Fruit fly (Drosophila melanogaster): Measurements from ENCODE around the gene pico.
A peak's percentile ranks its signal among the peaks of the same experiment; 100 is the strongest.

pico gene

DNA sequence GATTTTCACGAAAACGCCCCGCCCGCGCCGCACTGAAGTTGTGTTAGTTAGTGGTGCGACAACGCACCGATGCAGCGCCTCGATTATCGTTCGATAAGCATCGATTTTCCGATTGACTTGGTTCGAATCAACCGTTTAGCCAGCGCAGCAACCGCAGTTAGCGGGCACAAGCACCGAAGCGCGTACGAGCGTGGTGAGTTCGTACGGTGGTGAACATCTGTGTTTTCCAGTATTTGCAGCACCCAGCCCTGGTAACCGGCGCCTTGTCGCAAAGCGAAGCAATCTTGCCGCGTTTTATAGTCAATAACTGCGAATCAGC, at the start of gene pico, which contains the start of gene Nup205:
pico (minus strand) TSS at position 71 of the 319 bp plus-strand sequence.
Nup205 (plus strand) TSS at position 226 of the 319 bp plus-strand sequence.
- TF ChIP-seq CTCF (optimal IDR thresholded peaks at IDR 0.05) (peak; percentile 74 to 76), CG8478 (optimal IDR thresholded peaks at IDR 0.05) (no peak)

DNA sequence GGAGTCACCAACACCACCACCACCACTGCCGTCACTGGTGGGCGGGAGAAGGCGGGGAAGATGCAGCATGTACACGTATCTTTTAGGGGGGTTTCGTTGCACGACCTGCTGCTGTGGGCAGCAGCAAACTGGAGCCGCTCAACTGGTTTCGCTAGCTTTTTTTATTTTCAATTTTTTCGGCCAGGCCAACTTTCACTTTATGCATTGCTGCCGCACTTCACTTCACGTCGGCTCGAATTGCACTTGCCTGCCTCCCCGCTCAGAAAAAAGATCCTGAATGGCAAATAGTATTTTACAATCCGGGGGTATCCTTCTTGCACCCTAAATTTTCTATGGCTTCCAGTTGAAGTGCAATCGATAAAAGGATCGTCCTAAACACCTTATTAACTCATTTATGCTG, 48.1 kb upstream of the pico start:
- TF ChIP-seq CG8478 (optimal IDR thresholded peaks at IDR 0.05) (no peak), CTCF (optimal IDR thresholded peaks at IDR 0.05) (no peak)

DNA sequence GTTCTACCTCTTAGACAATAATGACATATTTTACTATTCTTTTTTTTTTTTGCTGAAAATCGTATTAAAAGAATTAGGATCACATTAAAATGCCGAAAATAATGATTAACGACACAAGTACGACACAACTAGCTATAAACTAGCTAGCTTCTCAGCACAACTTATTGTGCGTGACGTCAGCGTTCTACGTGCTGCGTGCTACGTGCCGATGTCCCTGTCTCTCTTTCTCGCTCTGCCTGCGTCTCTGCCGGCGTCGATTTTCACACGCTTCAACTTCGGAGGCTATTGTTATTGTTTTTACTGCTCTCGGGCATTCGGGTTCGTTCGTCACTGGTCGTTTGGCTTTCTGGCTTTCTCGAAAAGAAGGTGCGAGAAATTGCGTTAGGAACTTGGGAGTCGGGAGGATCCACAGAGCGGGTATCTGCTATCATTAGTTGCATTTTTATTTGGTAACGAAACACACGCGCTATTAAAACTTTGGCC, 46.2 kb upstream of the pico start:
- TF ChIP-seq CTCF (optimal IDR thresholded peaks at IDR 0.05) (no peak), CG8478 (optimal IDR thresholded peaks at IDR 0.05) (no peak)

DNA sequence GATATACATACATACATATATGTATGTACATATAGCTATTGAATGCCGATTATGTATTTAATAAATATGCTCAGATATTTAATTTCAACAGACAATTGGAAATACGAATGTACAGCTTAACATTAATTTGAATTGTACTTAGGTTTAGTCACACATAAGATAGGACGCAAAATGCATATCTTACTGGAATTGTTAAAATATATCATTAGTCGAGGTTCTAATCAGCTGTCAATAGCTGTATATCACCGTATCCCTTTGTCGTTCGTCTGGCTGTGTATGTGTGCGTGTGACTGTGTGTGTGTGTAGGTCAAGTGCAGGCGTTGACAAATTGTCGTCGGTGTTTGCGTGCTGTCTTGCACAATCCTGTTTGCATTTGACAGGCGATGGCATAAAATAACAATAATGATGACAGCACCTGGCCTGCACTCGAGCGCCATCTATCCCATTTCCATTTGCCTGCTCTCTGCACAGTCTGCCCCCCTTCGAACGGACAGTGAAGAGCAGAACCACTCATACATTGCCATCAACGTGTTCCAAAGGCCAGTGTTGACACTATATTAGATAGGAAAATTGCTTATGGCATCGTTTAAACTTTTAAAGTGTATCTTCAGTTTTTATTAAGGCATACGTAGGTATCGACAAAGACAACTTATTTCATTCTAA, 45.6 kb upstream of the pico start:
- TF ChIP-seq CG8478 (optimal IDR thresholded peaks at IDR 0.05) = no peak
- peak; percentile 86 to 91 for TF ChIP-seq CTCF (optimal IDR thresholded peaks at IDR 0.05)

DNA sequence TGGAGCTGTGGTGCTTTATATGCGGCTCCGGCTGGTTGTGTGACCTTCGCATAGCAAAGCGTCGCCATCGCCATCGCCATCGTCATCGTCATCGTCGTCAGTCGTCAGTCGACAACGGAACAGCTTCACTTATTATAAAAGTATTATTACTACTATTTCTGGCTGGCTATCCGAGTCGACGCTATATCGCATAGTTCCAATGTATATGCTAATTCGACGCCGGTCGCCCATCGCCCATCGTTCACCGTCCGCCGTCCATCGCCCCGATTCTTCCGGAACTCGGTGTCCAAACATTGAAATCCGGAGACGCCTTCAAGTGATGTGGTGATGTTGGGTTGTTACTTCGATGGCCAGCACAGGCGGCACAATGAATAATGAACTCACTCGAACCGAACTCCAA, 40.2 kb upstream of the pico start:
- TF ChIP-seq CTCF (optimal IDR thresholded peaks at IDR 0.05) (no peak), CG8478 (optimal IDR thresholded peaks at IDR 0.05) (no peak)

DNA sequence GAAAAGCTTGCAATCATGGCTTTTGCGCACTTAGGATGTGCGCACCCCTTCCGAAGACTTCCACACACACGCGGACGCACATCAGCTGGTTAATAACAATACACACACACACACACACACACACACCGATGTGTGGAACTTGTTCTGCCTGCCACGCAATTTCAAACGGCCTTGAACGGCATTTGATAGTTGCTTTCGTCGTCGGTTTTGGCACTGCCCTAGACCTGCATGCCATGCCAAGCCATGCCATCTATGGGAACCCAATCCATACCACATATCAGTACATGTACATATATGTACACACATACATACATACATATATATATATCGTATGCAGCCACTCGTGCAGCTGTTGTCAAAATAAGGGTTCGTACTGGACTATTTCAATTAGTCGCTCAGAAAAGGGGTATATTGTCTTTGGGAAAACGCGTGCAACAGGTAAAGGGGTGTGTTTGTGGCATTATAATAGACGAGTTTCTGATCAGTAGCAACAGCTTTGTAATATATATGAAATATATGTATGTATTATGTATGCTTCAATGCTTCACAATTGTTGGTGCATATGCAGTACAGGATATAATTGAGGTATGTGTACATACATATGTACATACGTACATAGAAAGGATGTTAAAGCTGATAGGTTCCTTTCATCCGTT, 38.3 kb upstream of the pico start, which contains the start of gene amn:
amn (minus strand) TSS at position 51 of the 656 bp plus-strand sequence.
- TF ChIP-seq CTCF (optimal IDR thresholded peaks at IDR 0.05) (no peak), CG8478 (optimal IDR thresholded peaks at IDR 0.05) (no peak)

DNA sequence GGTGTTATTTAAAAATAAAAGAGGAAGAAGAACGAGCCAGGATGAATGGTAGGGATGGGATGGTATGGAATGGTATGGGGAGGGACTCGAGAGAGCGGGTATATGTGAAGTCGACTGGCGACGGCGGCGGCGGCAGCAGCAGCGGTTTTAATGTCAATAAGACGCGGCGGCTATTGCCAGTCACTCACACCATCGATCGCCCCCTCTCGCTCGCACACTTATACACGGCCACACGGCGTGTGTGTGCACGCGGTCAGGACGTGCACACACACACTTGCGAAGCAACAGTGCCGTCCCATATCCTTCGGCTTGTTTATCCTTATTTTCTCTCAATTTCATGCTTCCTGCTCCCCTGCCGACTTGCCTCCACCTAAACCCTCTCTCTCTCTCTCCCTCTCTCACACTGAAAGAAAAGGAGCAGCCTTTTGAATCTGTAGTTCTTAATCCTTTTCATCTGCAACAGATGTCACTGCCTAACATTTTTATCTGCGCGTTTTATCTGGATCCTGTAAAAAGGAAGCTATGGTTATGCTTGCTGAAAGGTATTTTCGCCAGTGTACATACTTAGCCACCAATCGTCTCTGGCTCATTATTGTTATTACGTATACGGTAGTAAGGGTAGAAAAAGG, 37.4 kb upstream of the pico start:
- TF ChIP-seq CG8478 (optimal IDR thresholded peaks at IDR 0.05) = no peak
- no peak for TF ChIP-seq CTCF (optimal IDR thresholded peaks at IDR 0.05)

DNA sequence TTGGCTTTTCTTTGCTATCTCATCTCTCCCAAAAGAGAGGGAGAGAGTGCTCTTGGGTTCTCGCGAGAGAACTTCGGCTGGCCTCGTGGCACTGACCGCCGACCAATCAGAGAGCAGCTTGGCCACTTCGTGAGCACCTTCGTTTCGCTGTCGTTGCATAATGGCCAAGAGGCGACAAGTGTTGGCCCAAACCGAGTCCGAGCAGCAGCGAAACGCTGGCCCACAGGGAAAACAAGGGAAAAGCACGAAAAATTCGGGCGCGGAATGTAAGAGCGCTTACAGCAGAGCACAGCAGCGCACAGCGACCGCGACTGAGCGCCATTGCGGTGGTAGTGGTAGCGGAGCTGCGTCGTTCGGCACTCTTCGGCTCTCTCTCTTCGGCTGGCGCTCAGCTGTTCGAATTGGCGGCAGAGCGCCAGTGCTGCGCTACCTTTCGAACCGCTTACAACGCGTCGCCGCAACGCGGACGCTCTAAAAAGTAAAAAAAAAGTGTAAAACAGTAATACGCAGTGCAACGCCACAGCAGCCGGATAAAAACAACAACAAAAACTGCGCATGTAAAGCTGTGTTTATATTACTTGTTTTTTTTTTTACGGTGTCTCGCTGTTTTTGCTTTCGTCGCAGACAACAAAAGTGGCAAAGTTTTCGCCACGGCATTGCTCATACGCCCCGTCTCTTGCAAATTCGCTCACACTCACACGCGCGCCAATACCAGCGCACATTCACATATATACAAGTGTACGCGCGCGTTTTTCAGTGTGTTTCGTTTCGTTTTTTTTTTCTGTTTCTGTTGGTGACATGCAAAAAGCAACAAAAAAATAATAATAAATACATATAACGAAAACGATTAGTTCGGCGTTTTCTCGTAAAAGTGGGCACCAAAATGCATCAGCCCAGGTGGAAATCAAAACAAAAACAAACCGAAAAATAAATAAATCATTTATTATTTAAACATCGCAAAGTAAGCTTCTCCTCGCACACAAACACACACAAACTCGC, 35.4 kb upstream of the pico start:
- peak in 1 of 2 experiments; percentile 7 for TF ChIP-seq CTCF (optimal IDR thresholded peaks at IDR 0.05)
- TF ChIP-seq CG8478 (optimal IDR thresholded peaks at IDR 0.05) = no peak

DNA sequence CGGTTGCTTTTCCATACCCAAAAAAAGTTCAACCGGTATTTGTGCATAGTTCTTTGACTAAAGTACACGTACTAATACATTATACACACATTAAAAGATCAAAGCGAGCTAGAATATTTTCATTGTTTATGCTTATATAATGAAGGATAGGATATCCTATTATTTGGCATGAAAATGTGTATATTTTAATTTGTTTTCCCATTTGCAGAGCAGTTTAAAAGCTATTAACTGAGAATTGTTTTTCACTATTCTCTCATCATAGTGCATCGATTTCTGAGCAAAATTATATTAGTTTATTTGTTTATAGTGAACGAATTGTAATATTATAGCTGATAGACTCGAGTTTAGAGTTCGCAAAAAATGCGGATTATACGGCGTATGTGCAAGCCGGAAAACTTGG, 34.7 kb upstream of the pico start:
- TF ChIP-seq CTCF (optimal IDR thresholded peaks at IDR 0.05) = no peak

DNA sequence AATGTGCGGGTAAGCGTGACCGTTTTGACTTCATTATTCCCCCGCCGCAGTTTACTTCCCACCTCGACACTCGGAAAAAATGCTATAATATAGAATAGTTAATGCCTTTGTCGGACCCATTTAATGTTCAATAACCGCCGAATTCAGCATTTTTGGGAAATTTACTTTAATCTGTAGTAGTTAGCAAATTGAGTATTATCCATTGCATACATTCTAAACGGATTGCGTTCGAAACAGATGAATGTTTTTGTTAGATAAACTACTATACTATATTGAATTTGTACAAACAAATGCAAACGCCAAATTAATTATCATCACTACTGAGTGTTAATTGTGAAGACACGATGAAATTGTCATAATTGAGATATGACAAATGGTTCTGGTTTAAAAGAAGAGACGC, 32.3 kb upstream of the pico start:
- TF ChIP-seq CTCF (optimal IDR thresholded peaks at IDR 0.05) (no peak), CG8478 (optimal IDR thresholded peaks at IDR 0.05) (no peak)

DNA sequence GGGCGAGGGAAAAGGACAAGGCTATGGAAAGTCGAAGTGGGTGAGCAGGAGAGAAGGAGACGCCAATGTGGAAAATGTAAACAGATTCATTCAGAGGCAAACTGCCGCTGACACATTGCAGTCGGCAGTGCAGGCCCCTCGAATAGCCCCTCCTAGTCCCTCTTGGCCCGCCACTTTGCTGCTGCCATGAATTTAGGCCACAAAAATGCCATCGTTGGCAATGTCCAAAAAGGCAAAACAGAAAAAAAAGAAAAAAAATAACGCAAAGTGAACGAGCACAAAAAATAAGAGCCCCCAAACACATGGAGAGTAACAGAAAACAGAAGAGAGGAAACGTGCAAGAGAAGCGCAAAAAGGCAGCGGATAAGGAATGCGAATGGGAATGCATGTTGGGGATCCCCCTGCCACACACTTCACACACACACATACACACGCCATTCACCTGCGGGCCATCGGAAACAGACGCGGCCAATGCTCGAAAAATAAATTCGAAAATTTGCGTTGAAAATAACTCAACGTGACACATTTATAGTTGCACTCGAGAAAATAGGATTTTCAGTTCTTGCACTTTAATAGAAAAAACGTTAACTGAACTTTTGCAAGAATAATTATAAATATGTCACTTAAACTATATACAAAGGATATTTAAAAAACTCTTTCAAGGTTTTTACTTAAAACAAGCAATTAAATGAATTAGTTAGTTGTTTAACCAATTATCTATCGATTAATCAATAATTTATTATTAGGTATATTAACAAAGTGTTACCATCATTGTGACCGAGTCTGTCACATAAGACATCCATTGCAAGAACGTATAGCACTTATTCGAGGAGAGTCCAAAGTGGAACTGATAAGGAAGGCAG, 26.7 kb upstream of the pico start:
- no peak for TF ChIP-seq CTCF (optimal IDR thresholded peaks at IDR 0.05)
- no peak for TF ChIP-seq CG8478 (optimal IDR thresholded peaks at IDR 0.05)

DNA sequence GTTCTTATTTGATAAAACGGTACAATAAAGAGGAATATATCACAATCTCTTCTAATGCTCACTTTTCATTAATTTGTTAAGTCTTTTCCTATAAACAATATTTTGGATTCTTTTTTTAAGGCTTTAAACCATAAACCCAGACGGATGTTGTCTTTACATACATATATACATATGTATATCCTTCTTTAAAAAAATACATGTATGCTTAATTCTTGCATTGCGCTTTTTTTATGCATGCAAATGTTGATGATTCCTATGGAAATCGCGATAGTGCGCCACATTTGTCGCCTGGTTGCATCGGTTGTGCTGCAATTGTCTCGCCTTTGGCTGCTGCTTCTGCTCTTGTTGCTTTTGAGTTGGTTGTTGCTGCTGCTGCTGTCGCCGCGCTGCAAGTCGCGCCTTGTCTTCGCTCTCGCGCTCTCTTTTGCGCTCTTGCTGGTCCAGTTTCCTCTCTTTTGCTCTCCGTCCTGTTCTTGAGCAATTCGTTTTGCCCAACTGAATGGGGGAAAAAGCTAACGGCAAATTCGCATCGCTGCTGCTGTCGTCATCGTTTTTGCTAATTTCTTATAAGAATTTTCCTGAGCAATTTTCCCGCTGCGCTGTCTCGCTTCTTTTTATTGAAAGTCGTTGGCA, 25.1 kb upstream of the pico start:
- no peak for TF ChIP-seq CG8478 (optimal IDR thresholded peaks at IDR 0.05)
- TF ChIP-seq CTCF (optimal IDR thresholded peaks at IDR 0.05) = no peak

DNA sequence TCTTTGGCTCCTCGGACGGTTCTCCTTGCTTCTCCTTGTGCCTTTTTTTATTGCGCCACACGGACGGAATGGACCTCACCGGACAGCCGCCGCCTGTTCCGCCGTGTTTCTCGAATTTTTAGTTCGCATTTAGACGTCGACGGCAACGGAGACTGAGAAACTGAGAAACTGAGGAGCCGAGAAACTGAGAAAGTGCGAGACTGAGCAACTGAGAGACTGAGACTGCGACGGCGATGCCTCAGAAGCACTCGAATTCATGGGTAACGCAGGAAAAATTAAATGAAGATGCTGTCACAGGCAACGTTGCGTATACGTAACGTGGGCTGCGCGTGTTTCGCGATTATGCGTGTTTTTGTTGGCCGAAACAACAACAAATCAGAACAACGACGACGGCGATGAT, 23.8 kb upstream of the pico start:
- TF ChIP-seq CG8478 (optimal IDR thresholded peaks at IDR 0.05) (no peak), CTCF (optimal IDR thresholded peaks at IDR 0.05) (no peak)

Measured in S2 (cell line).